Fruit fly (Drosophila melanogaster) whole organism, embryonic: ENCODE results near the gene Ada2a.

Source experiments
- ATbp ChIP-seq: fragments of 200-800 bp; sonication (Bioruptor generic); optimal IDR thresholded peaks from 2 replicates; lab custom pipeline; 2017; ENCODE audit warnings: missing biosample characterization, mild to moderate bottlenecking, missing genetic modification characterization, missing genetic modification reagents
- Atf6 ChIP-seq: fragments of 200-800 bp; sonication (Bioruptor generic); IDR thresholded peaks from 2 replicates; pipeline ENCODE4 v1.3.6; 2022; ENCODE audit warnings: missing biosample characterization, missing genetic modification characterization
- CG10543 ChIP-seq: fragments of 200-800 bp; sonication (Bioruptor generic); optimal IDR thresholded peaks from 3 replicates; lab custom pipeline; 2017; ENCODE audit warnings: missing biosample characterization, mild to moderate bottlenecking, missing genetic modification characterization, moderate library complexity
- CG11504 ChIP-seq: fragments of 200-800 bp; sonication (Bioruptor generic); optimal IDR thresholded peaks from 3 replicates; lab custom pipeline; 2019; ENCODE audit warnings: missing biosample characterization, mild to moderate bottlenecking, missing genetic modification characterization, moderate library complexity
- CG12299 ChIP-seq: fragments of 200-800 bp; sonication (Bioruptor generic); optimal IDR thresholded peaks from 2 replicates; lab custom pipeline; 2018; ENCODE audit warnings: missing biosample characterization, mild to moderate bottlenecking, missing genetic modification characterization
- CG12769 ChIP-seq: fragments of 200-800 bp; sonication (Bioruptor generic); optimal IDR thresholded peaks from 2 replicates; lab custom pipeline; 2019; ENCODE audit warnings: missing biosample characterization, mild to moderate bottlenecking, missing genetic modification characterization, moderate library complexity
- CG14965 ChIP-seq: fragments of 200-800 bp; sonication (Bioruptor generic); optimal IDR thresholded peaks from 2 replicates; lab custom pipeline; 2016; ENCODE audit warnings: missing biosample characterization, missing genetic modification characterization, borderline replicate concordance
- CG16813 ChIP-seq: fragments of 200-800 bp; sonication (Bioruptor generic); IDR thresholded peaks from 3 replicates; pipeline ENCODE4 v1.3.6; 2022; ENCODE audit warnings: missing biosample characterization, missing genetic modification characterization; ENCODE audit not compliant: partially characterized antibody
- CG32532 ChIP-seq: fragments of 200-800 bp; sonication (Bioruptor generic); IDR thresholded peaks from 2 replicates; pipeline ENCODE4 v1.3.6; 2022; ENCODE audit warnings: missing biosample characterization, missing genetic modification characterization
- CG33213 ChIP-seq: fragments of 200-800 bp; sonication (Bioruptor generic); optimal IDR thresholded peaks from 3 replicates; lab custom pipeline; 2016; ENCODE audit warnings: missing biosample characterization, missing genetic modification characterization
- CG4360 ChIP-seq: fragments of 200-800 bp; sonication (Bioruptor generic); IDR thresholded peaks from 2 replicates; pipeline ENCODE4 v1.3.6; 2022; ENCODE audit warnings: missing biosample characterization, missing genetic modification characterization
- CG4404 ChIP-seq: fragments of 200-800 bp; sonication (Bioruptor generic); IDR thresholded peaks from 2 replicates; pipeline ENCODE4 v1.3.6; 2022; ENCODE audit warnings: missing biosample characterization, missing genetic modification characterization
- Dad ChIP-seq: fragments of 200-800 bp; sonication (Bioruptor generic); optimal IDR thresholded peaks from 3 replicates; lab custom pipeline; 2016; ENCODE audit warnings: missing biosample characterization, missing genetic modification characterization
- MBD-R2 ChIP-seq: fragments of 200-800 bp; sonication (Bioruptor generic); IDR thresholded peaks from 2 replicates; pipeline ENCODE4 v1.3.6; 2022; ENCODE audit warnings: missing biosample characterization, missing genetic modification characterization
- Mad ChIP-seq: fragments of 200-800 bp; sonication (Bioruptor generic); optimal IDR thresholded peaks from 2 replicates; lab custom pipeline; 2016; ENCODE audit warnings: missing biosample characterization, missing genetic modification characterization
- Mrtf ChIP-seq: fragments of 200-800 bp; sonication (Bioruptor generic); IDR thresholded peaks from 3 replicates; pipeline ENCODE4 v1.3.6; 2022; ENCODE audit warnings: missing biosample characterization, missing genetic modification characterization
- Oaz ChIP-seq: fragments of 200-800 bp; sonication (Bioruptor generic); IDR thresholded peaks from 2 replicates; pipeline ENCODE4 v1.3.6; 2022; ENCODE audit warnings: missing biosample characterization, missing genetic modification characterization
- Six4 ChIP-seq: fragments of 200-800 bp; sonication (Bioruptor generic); optimal IDR thresholded peaks from 2 replicates; lab custom pipeline; 2016; ENCODE audit warnings: missing biosample characterization, missing genetic modification characterization
- Stat92E ChIP-seq, 3 experiments: fragments of >200 bp in 2 of 3; fragments of 200-800 bp in 1 of 3; sonication (Bioruptor generic) in 1 of 3; optimal IDR thresholded peaks; 2 replicates each; lab custom pipeline; 2017 to 2019; ENCODE audit warnings: missing biosample characterization in 3 of 3, missing genetic modification characterization in 3 of 3, mild to moderate bottlenecking in 1 of 3, moderate library complexity in 1 of 3
- Trl ChIP-seq, 3 experiments: fragments of >200 bp in 2 of 3; fragments of 200-800 bp in 1 of 3; sonication (Bioruptor generic) in 1 of 3; optimal IDR thresholded peaks; 2 replicates in 1 of 3; 3 replicates in 2 of 3; lab custom pipeline; 2016 to 2017; ENCODE audit warnings: missing biosample characterization in 1 of 3, missing genetic modification characterization in 1 of 3
- Vsx1 ChIP-seq: fragments of 200-800 bp; sonication (Bioruptor generic); optimal IDR thresholded peaks from 2 replicates; lab custom pipeline; 2017; ENCODE audit warnings: missing biosample characterization, mild to moderate bottlenecking, missing genetic modification characterization, missing genetic modification reagents
- Xbp1 ChIP-seq: fragments of 200-800 bp; sonication (Bioruptor generic); optimal IDR thresholded peaks from 3 replicates; lab custom pipeline; 2016; ENCODE audit warnings: missing biosample characterization, mild to moderate bottlenecking, missing genetic modification characterization
- Xrp1 ChIP-seq: fragments of 200-800 bp; sonication (Bioruptor generic); IDR thresholded peaks from 2 replicates; pipeline ENCODE4 v1.3.6; 2022; ENCODE audit warnings: missing biosample characterization, missing genetic modification characterization
- aop ChIP-seq: fragments of 200-800 bp; sonication (Bioruptor generic); IDR thresholded peaks from 2 replicates; pipeline ENCODE4 v1.3.6; 2022; ENCODE audit warnings: missing biosample characterization, missing genetic modification characterization
- crol ChIP-seq: fragments of 200-800 bp; sonication (Bioruptor generic); IDR thresholded peaks from 2 replicates; pipeline ENCODE4 v1.3.6; 2022; ENCODE audit warnings: missing biosample characterization, missing genetic modification characterization
- da ChIP-seq: fragments of 200-800 bp; sonication (Bioruptor generic); optimal IDR thresholded peaks from 2 replicates; lab custom pipeline; 2016; ENCODE audit warnings: missing biosample characterization, missing genetic modification characterization
- danr ChIP-seq: fragments of 200-800 bp; sonication (Bioruptor generic); IDR thresholded peaks from 2 replicates; pipeline ENCODE4 v1.3.6; 2022; ENCODE audit warnings: missing biosample characterization, missing genetic modification characterization
- dimm ChIP-seq: fragments of 200-800 bp; sonication (Bioruptor generic); IDR thresholded peaks from 2 replicates; pipeline ENCODE4 v1.3.6; 2022; ENCODE audit warnings: missing biosample characterization, missing genetic modification characterization
- eve ChIP-seq, 2 experiments: fragments of >200 bp; optimal IDR thresholded peaks; 2 replicates each; lab custom pipeline; 2017; ENCODE audit warnings: missing biosample characterization in 2 of 2, missing genetic modification characterization in 2 of 2
- fd96Cb ChIP-seq: fragments of 200-800 bp; sonication (Bioruptor generic); optimal IDR thresholded peaks from 2 replicates; lab custom pipeline; 2018; ENCODE audit warnings: missing biosample characterization, mild to moderate bottlenecking, missing genetic modification characterization, moderate library complexity
- fu2 ChIP-seq: fragments of 200-800 bp; sonication (Bioruptor generic); optimal IDR thresholded peaks from 2 replicates; lab custom pipeline; 2016; ENCODE audit warnings: missing biosample characterization, missing genetic modification characterization
- gem ChIP-seq: fragments of 200-800 bp; sonication (Bioruptor generic); optimal IDR thresholded peaks from 2 replicates; lab custom pipeline; 2019; ENCODE audit warnings: missing biosample characterization, mild to moderate bottlenecking, missing genetic modification characterization, moderate library complexity
- gsb-n ChIP-seq: fragments of 200-800 bp; sonication (Bioruptor generic); optimal IDR thresholded peaks from 3 replicates; lab custom pipeline; 2018; ENCODE audit warnings: missing biosample characterization, mild to moderate bottlenecking, missing genetic modification characterization
- hb ChIP-seq: fragments of 200-800 bp; sonication (Bioruptor generic); IDR thresholded peaks from 3 replicates; pipeline ENCODE4 v1.3.6; 2022; ENCODE audit warnings: missing biosample characterization, missing genetic modification characterization; ENCODE audit not compliant: partially characterized antibody
- inv ChIP-seq: fragments of 200-800 bp; sonication (Bioruptor generic); IDR thresholded peaks from 2 replicates; pipeline ENCODE4 v1.3.6; 2022; ENCODE audit warnings: missing biosample characterization, missing genetic modification characterization; ENCODE audit not compliant: partially characterized antibody
- nerfin-1 ChIP-seq: fragments of 200-800 bp; sonication (Bioruptor generic); optimal IDR thresholded peaks from 3 replicates; lab custom pipeline; 2019; ENCODE audit warnings: missing biosample characterization, mild to moderate bottlenecking, missing genetic modification characterization, moderate library complexity
- pan ChIP-seq, 4 experiments: fragments of >200 bp in 3 of 4; fragments of 200-800 bp in 1 of 4; sonication (Bioruptor generic) in 1 of 4; optimal IDR thresholded peaks in 3 of 4; IDR thresholded peaks in 1 of 4; 2 replicates each; pipeline versions ENCODE4 v1.3.6 to Lab custom; 2017 to 2022; ENCODE audit warnings: missing biosample characterization in 2 of 4, missing genetic modification characterization in 2 of 4, mixed read lengths in 1 of 4
- pros ChIP-seq: fragments of 200-800 bp; sonication (Bioruptor generic); optimal IDR thresholded peaks from 3 replicates; lab custom pipeline; 2019; ENCODE audit warnings: missing biosample characterization, mild to moderate bottlenecking, missing genetic modification characterization, moderate library complexity
- psq ChIP-seq: fragments of 200-800 bp; sonication (Bioruptor generic); optimal IDR thresholded peaks from 2 replicates; lab custom pipeline; 2017; ENCODE audit warnings: missing biosample characterization, missing genetic modification characterization
- ro ChIP-seq: fragments of 200-800 bp; sonication (Bioruptor generic); IDR thresholded peaks from 2 replicates; pipeline ENCODE4 v1.3.6; 2022; ENCODE audit warnings: missing biosample characterization, missing genetic modification characterization
- salm ChIP-seq: fragments of 200-800 bp; sonication (Bioruptor generic); optimal IDR thresholded peaks from 2 replicates; lab custom pipeline; 2018; ENCODE audit warnings: missing biosample characterization, mild to moderate bottlenecking, missing genetic modification characterization
- slou ChIP-seq: fragments of 200-800 bp; sonication (Bioruptor generic); optimal IDR thresholded peaks from 3 replicates; lab custom pipeline; 2016; ENCODE audit warnings: missing biosample characterization, missing genetic modification characterization
- stwl ChIP-seq: fragments of 200-800 bp; sonication (Bioruptor generic); optimal IDR thresholded peaks from 3 replicates; lab custom pipeline; 2018; ENCODE audit warnings: missing biosample characterization, mild to moderate bottlenecking, missing genetic modification characterization, moderate library complexity
- tap ChIP-seq: fragments of 200-800 bp; optimal IDR thresholded peaks from 3 replicates; lab custom pipeline; 2019; ENCODE audit warnings: missing biosample characterization, mild to moderate bottlenecking, missing genetic modification characterization, moderate library complexity
- tio ChIP-seq: fragments of 200-800 bp; sonication (Bioruptor generic); optimal IDR thresholded peaks from 2 replicates; lab custom pipeline; 2017; ENCODE audit warnings: missing biosample characterization, missing genetic modification characterization, inconsistent platforms
- ttk ChIP-seq: fragments of 200-800 bp; sonication (Bioruptor generic); IDR thresholded peaks from 2 replicates; pipeline ENCODE4 v2.1.2; 2022; ENCODE audit warnings: missing biosample characterization, missing genetic modification characterization
- tup ChIP-seq: fragments of 200-800 bp; sonication (Bioruptor generic); optimal IDR thresholded peaks from 2 replicates; lab custom pipeline; 2016; ENCODE audit warnings: missing biosample characterization, mild to moderate bottlenecking, missing genetic modification characterization, moderate library complexity
- unc-4 ChIP-seq: fragments of 200-800 bp; sonication (Bioruptor generic); IDR thresholded peaks from 2 replicates; pipeline ENCODE4 v1.3.6; 2022; ENCODE audit warnings: missing biosample characterization, missing genetic modification characterization; ENCODE audit not compliant: partially characterized antibody
- wek ChIP-seq: fragments of 200-800 bp; sonication (Bioruptor generic); optimal IDR thresholded peaks from 3 replicates; lab custom pipeline; 2018; ENCODE audit warnings: missing biosample characterization, mild to moderate bottlenecking, missing genetic modification characterization, moderate library complexity

The Ada2a gene

dm6 chr3R:18261602-18262001 is 6.3 kb upstream of the Ada2a start:
- TF ChIP-seq dimm (peak; percentile 21; the same call in 1 of the 2 replicates), CG4360 (GFP tag; lab: Robert Waterston, UW) (peak; percentile 51; the same call in 1 of the 2 replicates), CG16813 (0 out of 3 replicates have a peak, but pooled peaks have one; percentile 35), pros (GFP tag; lab: Kevin White, UChicago) (peak; percentile 53), Trl (optimal IDR thresholded peaks at IDR 0.05; lab: Kevin White, UChicago) (peak in 1 of 2 experiments; percentile 3), Trl (GFP tag; optimal IDR thresholded peaks at IDR 0.05; lab: Kevin White, UChicago) (no peak), eve (GFP tag; optimal IDR thresholded peaks at IDR 0.05; lab: Kevin White, UChicago) (no peak), salm (tag; lab: Kevin White, UChicago) (no peak), CG11504 (tag; lab: Kevin White, UChicago) (no peak), ATbp (GFP tag; lab: Kevin White, UChicago) (no peak), Xrp1 (0 out of 2 replicates have a peak, but pooled peaks have one; percentile 3), crol (GFP tag; lab: Robert Waterston, UW) (peak; percentile 54), nerfin-1 (peak; percentile 18)

DNA sequence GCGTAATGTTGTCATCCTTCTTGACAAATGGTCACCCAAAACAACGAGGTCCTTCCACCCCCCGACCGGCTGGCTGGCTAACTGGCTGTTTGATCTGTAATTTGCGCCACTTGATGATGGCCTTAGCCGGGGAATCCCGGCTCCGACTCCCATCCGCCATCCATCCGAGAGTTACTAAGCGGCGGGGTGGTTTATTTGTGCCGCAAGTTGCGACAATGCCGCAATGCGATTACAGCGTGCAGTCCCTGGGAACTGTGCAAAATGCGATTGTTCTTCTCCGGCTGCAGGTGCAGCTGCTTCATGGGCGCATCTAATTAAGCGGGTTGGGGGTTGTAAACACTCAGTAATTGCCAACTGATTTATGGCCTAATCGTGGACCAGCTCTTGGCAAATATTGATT is 4.7 kb upstream of the Ada2a start:
- TF ChIP-seq ro: no peak
- no peak for TF ChIP-seq Dad (GFP tag; lab: Kevin White, UChicago)
- TF ChIP-seq CG4404 (GFP tag; lab: Robert Waterston, UW): no peak
- no peak for TF ChIP-seq CG33213
- no peak for TF ChIP-seq CG12769 (tag; lab: Kevin White, UChicago)
- no peak for TF ChIP-seq Mad (GFP tag; lab: Kevin White, UChicago)
- no peak for TF ChIP-seq Stat92E (GFP tag; optimal IDR thresholded peaks at IDR 0.05; lab: Kevin White, UChicago)
- no peak for TF ChIP-seq psq (GFP tag; lab: Kevin White, UChicago)
- no peak for TF ChIP-seq danr (GFP tag; lab: Robert Waterston, UW)
- no peak for TF ChIP-seq CG12299
- TF ChIP-seq CG10543: no peak
- TF ChIP-seq slou: no peak
- TF ChIP-seq Atf6: no peak
- TF ChIP-seq Vsx1 (GFP tag; lab: Kevin White, UChicago): no peak
- no peak for TF ChIP-seq hb
- no peak for TF ChIP-seq da (GFP tag; lab: Kevin White, UChicago)
- TF ChIP-seq nerfin-1: peak; percentile 53
- no peak for TF ChIP-seq gem (tag; lab: Kevin White, UChicago)
- peak; percentile 71 for TF ChIP-seq gsb-n (tag; lab: Kevin White, UChicago)
- TF ChIP-seq Oaz: no peak
- TF ChIP-seq fu2 (GFP tag; lab: Kevin White, UChicago): no peak
- peak; percentile 40 for TF ChIP-seq pros (GFP tag; lab: Kevin White, UChicago)

- TF ChIP-seq unc-4 (no peak), pan (optimal IDR thresholded peaks at IDR 0.05; lab: Kevin White, UChicago) (no peak), pan (GFP tag; optimal IDR thresholded peaks at IDR 0.05 in 1 of 2, IDR thresholded peaks at IDR 0.05 in 1 of 2) (no peak), CG32532 (GFP tag; lab: Robert Waterston, UW) (no peak), CG14965 (GFP tag; lab: Kevin White, UChicago) (no peak), tio (GFP tag; lab: Kevin White, UChicago) (no peak), Xbp1 (no peak), pros (GFP tag; lab: Kevin White, UChicago) (no peak), Six4 (GFP tag; lab: Kevin White, UChicago) (no peak), stwl (peak; percentile 71), CG12299 (no peak), MBD-R2 (GFP tag; lab: Robert Waterston, UW) (peak; percentile 85), tup (no peak), aop (GFP tag; lab: Robert Waterston, UW) (no peak), wek (no peak), Stat92E (GFP tag; optimal IDR thresholded peaks at IDR 0.05; lab: Kevin White, UChicago) (no peak), Mrtf (no peak), inv (no peak), tap (tag; lab: Kevin White, UChicago) (no peak), fd96Cb (tag; lab: Kevin White, UChicago) (no peak), ttk (GFP tag; lab: Robert Waterston, UW) (no peak)
These were observed 2.7 kb downstream of the Ada2a start, which contains the start of gene CG12320 for dm6 chr3R:18252578-18252977. CG12320 (minus strand) TSS chr3R:18252734.
